Worm (Caenorhabditis elegans): Measurements from ENCODE around the gene C53A5.17.

- TF ChIP-seq mep-1 (tag; optimal IDR thresholded peaks at IDR 0.05) (no peak), unc-62 (GFP tag; optimal IDR thresholded peaks at IDR 0.05) (no peak), snpc-4 (tag; optimal IDR thresholded peaks at IDR 0.05) (no peak), ztf-11 (tag; optimal IDR thresholded peaks at IDR 0.05) (no peak), unc-39 (tag; optimal IDR thresholded peaks at IDR 0.05) (no peak), lsy-2 (tag; optimal IDR thresholded peaks at IDR 0.05) (no peak), ham-2 (GFP tag; optimal IDR thresholded peaks at IDR 0.05) (no peak), mab-5 (tag; optimal IDR thresholded peaks at IDR 0.05) (no peak), elt-1 (tag; optimal IDR thresholded peaks at IDR 0.05; ENCODE audit: borderline replicate concordance, insufficient read depth) (no peak), pha-4 (tag; optimal IDR thresholded peaks at IDR 0.05) (no peak), nhr-12 (tag; optimal IDR thresholded peaks at IDR 0.05) (no peak), sem-2 (GFP tag; optimal IDR thresholded peaks at IDR 0.05) (no peak), hlh-1 (tag; optimal IDR thresholded peaks at IDR 0.05) (no peak)
These were observed 37.9 kb upstream of the C53A5.17 start, which contains the start of gene C53A5.9 for ce11 chrV:14558757-14559156.
